Worm (Caenorhabditis elegans) whole organism, L3 larva: ENCODE measurements around the gene pri-1.

Experiments used
- R02D3.7 ChIP-seq: fragments of 150-350 bp; optimal IDR thresholded peaks from 2 replicates; lab custom pipeline; 2014; ENCODE audit warnings: missing biosample characterization, missing genetic modification characterization
- aly-2 ChIP-seq: fragments of 150-350 bp; optimal IDR thresholded peaks from 2 replicates; lab custom pipeline; 2014; ENCODE audit warnings: missing biosample characterization, missing genetic modification characterization
- ceh-16 ChIP-seq: sonication (generic microtip); optimal IDR thresholded peaks from 2 replicates; lab custom pipeline; 2017; ENCODE audit warnings: missing biosample characterization, missing genetic modification characterization
- ceh-28 ChIP-seq: fragments of 150-350 bp; optimal IDR thresholded peaks from 2 replicates; lab custom pipeline; 2014; ENCODE audit warnings: missing biosample characterization, missing genetic modification reagents, missing genetic modification characterization
- daf-12 ChIP-seq: fragments of 150-350 bp; optimal IDR thresholded peaks from 2 replicates; lab custom pipeline; 2014; ENCODE audit warnings: missing biosample characterization, missing genetic modification reagents, missing genetic modification characterization
- egl-27 ChIP-seq: sonication (generic microtip); optimal IDR thresholded peaks from 4 replicates; lab custom pipeline; 2017; ENCODE audit warnings: missing biosample characterization, missing genetic modification reagents, missing genetic modification characterization
- egl-5 ChIP-seq: fragments of 150-350 bp; optimal IDR thresholded peaks from 2 replicates; lab custom pipeline; 2017; ENCODE audit warnings: missing biosample characterization, missing genetic modification reagents, missing genetic modification characterization, inconsistent platforms
- eor-1 ChIP-seq, 2 experiments: fragments of 150-350 bp; optimal IDR thresholded peaks; 2 replicates each; lab custom pipeline; 2014 to 2018; ENCODE audit warnings: missing biosample characterization in 2 of 2, missing genetic modification characterization in 2 of 2
- fkh-10 ChIP-seq: sonication (generic microtip); optimal IDR thresholded peaks from 2 replicates; lab custom pipeline; 2017; ENCODE audit warnings: missing biosample characterization, missing genetic modification reagents, missing genetic modification characterization
- fkh-2 ChIP-seq: fragments of 150-350 bp; optimal IDR thresholded peaks from 2 replicates; lab custom pipeline; 2014; ENCODE audit warnings: missing biosample characterization, missing genetic modification reagents, missing genetic modification characterization
- hmg-11 ChIP-seq: sonication (generic microtip); optimal IDR thresholded peaks from 2 replicates; lab custom pipeline; 2016; ENCODE audit warnings: missing genetic modification characterization, missing compliant biosample characterization
- jun-1 ChIP-seq: fragments of 150-350 bp; optimal IDR thresholded peaks from 2 replicates; lab custom pipeline; 2014; ENCODE audit warnings: missing biosample characterization, missing genetic modification reagents, missing genetic modification characterization
- lin-15B ChIP-seq: fragments of 150-350 bp; optimal IDR thresholded peaks from 2 replicates; lab custom pipeline; 2014; ENCODE audit warnings: missing biosample characterization, missing genetic modification characterization
- lin-39 ChIP-seq: fragments of 150-350 bp; optimal IDR thresholded peaks from 2 replicates; lab custom pipeline; 2018; ENCODE audit warnings: missing biosample characterization, missing genetic modification reagents, missing genetic modification characterization
- lsy-12 ChIP-seq: sonication (generic microtip); optimal IDR thresholded peaks from 2 replicates; lab custom pipeline; 2016; ENCODE audit warnings: mild to moderate bottlenecking, missing genetic modification characterization, missing compliant biosample characterization
- mdl-1 ChIP-seq: fragments of 150-350 bp; optimal IDR thresholded peaks from 2 replicates; lab custom pipeline; 2014; ENCODE audit warnings: missing biosample characterization, missing genetic modification characterization
- mml-1 ChIP-seq: fragments of 150-350 bp; sonication (generic microtip); optimal IDR thresholded peaks from 3 replicates; lab custom pipeline; 2014; ENCODE audit warnings: missing biosample characterization, missing genetic modification characterization
- nfya-1 ChIP-seq: sonication (generic microtip); optimal IDR thresholded peaks from 2 replicates; lab custom pipeline; 2017; ENCODE audit warnings: missing genetic modification characterization, mild to moderate bottlenecking, missing compliant biosample characterization, antibody characterized with exemption, moderate library complexity; ENCODE audit not compliant: insufficient read depth
- nhr-11 ChIP-seq: fragments of 150-350 bp; optimal IDR thresholded peaks from 2 replicates; lab custom pipeline; 2014; ENCODE audit warnings: missing biosample characterization, missing genetic modification characterization
- nhr-12 ChIP-seq: fragments of 150-350 bp; optimal IDR thresholded peaks from 2 replicates; lab custom pipeline; 2014; ENCODE audit warnings: missing biosample characterization, missing genetic modification characterization
- nhr-23 ChIP-seq: fragments of 150-350 bp; optimal IDR thresholded peaks from 2 replicates; lab custom pipeline; 2014; ENCODE audit warnings: missing biosample characterization, missing genetic modification reagents, missing genetic modification characterization
- nhr-237 ChIP-seq: fragments of 150-350 bp; optimal IDR thresholded peaks from 2 replicates; lab custom pipeline; 2014; ENCODE audit warnings: missing biosample characterization, missing genetic modification characterization
- nhr-28 ChIP-seq: fragments of 150-350 bp; optimal IDR thresholded peaks from 2 replicates; lab custom pipeline; 2014; ENCODE audit warnings: missing biosample characterization, missing genetic modification characterization
- nhr-43 ChIP-seq: sonication (generic microtip); optimal IDR thresholded peaks from 2 replicates; lab custom pipeline; 2016; ENCODE audit warnings: mild to moderate bottlenecking, missing genetic modification characterization, missing compliant biosample characterization; ENCODE audit not compliant: poor library complexity, severe bottlenecking
- nhr-76 ChIP-seq: fragments of 150-350 bp; sonication (generic microtip); optimal IDR thresholded peaks from 5 replicates; lab custom pipeline; 2014; ENCODE audit warnings: missing biosample characterization, missing genetic modification characterization
- pha-4 ChIP-seq: fragments of 150-350 bp; optimal IDR thresholded peaks from 2 replicates; lab custom pipeline; 2014; ENCODE audit warnings: missing biosample characterization, missing genetic modification reagents, missing genetic modification characterization
- pqm-1 ChIP-seq: fragments of 150-350 bp; optimal IDR thresholded peaks from 2 replicates; lab custom pipeline; 2017; ENCODE audit warnings: missing biosample characterization, missing genetic modification characterization, inconsistent platforms
- skn-1 ChIP-seq: fragments of 150-350 bp; optimal IDR thresholded peaks from 2 replicates; lab custom pipeline; 2014; ENCODE audit warnings: missing biosample characterization, missing genetic modification characterization
- snpc-4 ChIP-seq: fragments of 150-350 bp; optimal IDR thresholded peaks from 2 replicates; lab custom pipeline; 2014; ENCODE audit warnings: missing biosample characterization, missing genetic modification characterization
- unc-39 ChIP-seq: sonication (generic microtip); optimal IDR thresholded peaks from 4 replicates; lab custom pipeline; 2017; ENCODE audit warnings: missing biosample characterization, missing genetic modification characterization
- unc-62 ChIP-seq: fragments of 150-350 bp; sonication (generic microtip); optimal IDR thresholded peaks from 4 replicates; lab custom pipeline; 2014; ENCODE audit warnings: missing biosample characterization, missing genetic modification reagents, missing genetic modification characterization
- zag-1 ChIP-seq: fragments of 150-350 bp; optimal IDR thresholded peaks from 2 replicates; lab custom pipeline; 2014; ENCODE audit warnings: missing biosample characterization, missing genetic modification characterization
- ztf-11 ChIP-seq: fragments of 150-350 bp; optimal IDR thresholded peaks from 2 replicates; lab custom pipeline; 2014; ENCODE audit warnings: missing biosample characterization, missing genetic modification characterization
- ztf-4 ChIP-seq: fragments of 150-350 bp; optimal IDR thresholded peaks from 2 replicates; lab custom pipeline; 2014; ENCODE audit warnings: missing biosample characterization, missing genetic modification characterization

Gene pri-1

DNA sequence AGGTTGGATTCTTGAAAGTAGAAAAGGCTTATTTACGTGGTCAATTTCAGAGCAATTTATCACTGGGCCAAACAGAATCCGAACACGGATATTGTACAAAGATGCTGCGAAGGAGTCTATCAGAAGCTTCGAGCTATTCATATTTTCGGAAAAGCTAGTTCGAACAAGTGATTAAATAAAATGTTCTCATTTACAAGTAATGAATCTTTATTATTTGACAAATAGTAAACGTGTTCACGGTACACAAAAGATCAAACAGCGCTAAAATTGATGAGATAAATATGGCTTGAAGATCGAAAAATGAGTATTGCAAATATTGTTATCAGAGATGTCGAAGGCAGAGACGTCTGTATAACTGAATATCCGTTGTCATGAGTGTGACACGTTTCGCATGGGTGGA, 1.0 kb upstream of the pri-1 start:
- no peak for TF ChIP-seq ztf-11
- TF ChIP-seq unc-39 (tag; lab: Kevin White, UChicago): no peak
- TF ChIP-seq zag-1 (tag; lab: Kevin White, UChicago): no peak
- TF ChIP-seq hmg-11 (tag; lab: Kevin White, UChicago): no peak
- no peak for TF ChIP-seq unc-62 (GFP tag; lab: Kevin White, UChicago)
- TF ChIP-seq nhr-43 (tag; lab: Kevin White, UChicago): no peak
- TF ChIP-seq egl-27 (tag; lab: Kevin White, UChicago): no peak
- no peak for TF ChIP-seq pqm-1 (tag; lab: Kevin White, UChicago)
- no peak for TF ChIP-seq ceh-16 (tag; lab: Kevin White, UChicago)
- no peak for TF ChIP-seq mdl-1
- no peak for TF ChIP-seq nhr-28 (tag; lab: Kevin White, UChicago)
- TF ChIP-seq eor-1 (tag; optimal IDR thresholded peaks at IDR 0.05; lab: Kevin White, UChicago): no peak
- no peak for TF ChIP-seq R02D3.7 (tag; lab: Kevin White, UChicago)
- no peak for TF ChIP-seq mml-1
- TF ChIP-seq ztf-4 (tag; lab: Kevin White, UChicago): no peak
- TF ChIP-seq fkh-10 (GFP tag; lab: Kevin White, UChicago): no peak

DNA sequence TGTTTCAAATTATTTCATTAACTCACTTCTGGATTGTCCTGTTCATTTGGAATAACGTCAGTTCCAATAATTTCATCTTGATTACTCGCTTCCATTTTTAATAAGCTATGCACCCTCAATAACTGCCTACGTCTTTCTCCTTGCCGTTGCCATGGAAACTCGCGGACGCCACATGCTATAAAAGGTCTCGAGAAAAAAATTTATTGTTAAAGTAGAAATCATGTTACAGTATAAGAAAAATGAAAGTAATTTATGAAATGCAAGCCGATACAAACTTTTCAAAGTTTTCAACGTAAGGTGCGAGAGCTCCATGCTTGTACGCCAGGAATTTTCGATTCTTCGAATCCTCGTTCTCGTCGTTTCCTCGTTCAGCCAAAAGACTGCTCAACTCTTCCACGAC, 2.0 kb downstream of the pri-1 start, which contains the start of gene bbs-4:
Gene bbs-4 (minus strand): TSS at position 101 of the 400 bp plus-strand sequence.
- no peak for TF ChIP-seq nfya-1 (tag; lab: Kevin White, UChicago)
- TF ChIP-seq, all 47 proteins: peak for 0

DNA sequence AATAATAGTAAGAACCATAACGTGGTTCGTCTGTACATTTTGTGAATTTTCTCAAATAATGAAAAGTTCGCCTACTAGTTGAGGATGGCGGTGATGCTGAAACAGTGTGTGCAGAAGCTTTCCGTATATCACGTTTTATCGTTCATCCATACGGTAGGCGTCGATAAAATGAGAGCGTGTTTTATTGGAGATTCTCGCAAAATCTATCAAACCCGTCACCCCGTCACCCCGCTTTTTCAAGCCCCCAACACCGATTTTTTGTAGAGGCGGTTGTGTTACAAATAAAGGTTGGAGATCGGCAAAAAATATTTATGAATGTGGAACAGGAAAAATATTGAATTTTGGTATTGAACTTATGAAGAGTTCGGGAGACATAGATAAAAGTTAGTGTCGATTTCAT, 5.4 kb downstream of the pri-1 start, which contains the start of gene clec-161:
Gene clec-161 (minus strand): TSS at position 101 of the 400 bp plus-strand sequence.
- TF ChIP-seq lin-39 (tag; lab: Kevin White, UChicago) (no peak), pqm-1 (tag; lab: Kevin White, UChicago) (no peak), nhr-76 (no peak), nhr-11 (no peak), egl-5 (tag; lab: Kevin White, UChicago) (no peak), nhr-23 (no peak), mml-1 (no peak), ztf-4 (tag; lab: Kevin White, UChicago) (no peak), daf-12 (tag; lab: Kevin White, UChicago) (no peak), nfya-1 (tag; lab: Kevin White, UChicago) (no peak), unc-62 (GFP tag; lab: Kevin White, UChicago) (no peak), snpc-4 (tag; lab: Kevin White, UChicago) (no peak), ceh-28 (no peak), nhr-237 (tag; lab: Kevin White, UChicago) (no peak)

DNA sequence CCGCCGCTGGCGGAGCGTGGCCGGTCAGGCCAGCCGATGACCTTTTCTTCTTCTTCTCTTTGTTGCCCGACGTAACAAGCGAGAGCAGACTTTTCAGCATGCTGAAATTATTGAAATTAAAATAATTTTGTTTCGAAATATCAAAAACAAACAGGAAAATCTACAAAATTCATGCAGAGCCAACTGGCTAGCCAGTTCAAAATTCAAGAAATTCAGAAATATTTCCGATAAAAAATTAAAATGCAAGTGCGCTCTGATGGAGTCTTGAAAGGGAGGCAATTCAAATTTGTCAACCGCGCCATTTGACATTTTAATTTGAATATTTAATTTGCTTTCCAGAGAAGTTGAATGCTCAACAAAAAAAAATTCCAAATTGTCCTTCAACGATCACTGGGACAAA, 13.4 kb downstream of the pri-1 start, which contains the start of gene F58A4.2:
Gene F58A4.2 (minus strand): TSS at position 101 of the 400 bp plus-strand sequence.
- no peak for TF ChIP-seq lsy-12 (tag; lab: Kevin White, UChicago)
- TF ChIP-seq egl-5 (tag; lab: Kevin White, UChicago): no peak
- no peak for TF ChIP-seq jun-1 (tag; lab: Kevin White, UChicago)
- TF ChIP-seq lin-39 (tag; lab: Kevin White, UChicago): no peak
- TF ChIP-seq nhr-11: no peak
- TF ChIP-seq pqm-1 (tag; lab: Kevin White, UChicago): no peak
- no peak for TF ChIP-seq ztf-11
- TF ChIP-seq aly-2 (tag; lab: Kevin White, UChicago): no peak
- no peak for TF ChIP-seq lin-15B (tag; lab: Kevin White, UChicago)
- no peak for TF ChIP-seq nhr-43 (tag; lab: Kevin White, UChicago)

DNA sequence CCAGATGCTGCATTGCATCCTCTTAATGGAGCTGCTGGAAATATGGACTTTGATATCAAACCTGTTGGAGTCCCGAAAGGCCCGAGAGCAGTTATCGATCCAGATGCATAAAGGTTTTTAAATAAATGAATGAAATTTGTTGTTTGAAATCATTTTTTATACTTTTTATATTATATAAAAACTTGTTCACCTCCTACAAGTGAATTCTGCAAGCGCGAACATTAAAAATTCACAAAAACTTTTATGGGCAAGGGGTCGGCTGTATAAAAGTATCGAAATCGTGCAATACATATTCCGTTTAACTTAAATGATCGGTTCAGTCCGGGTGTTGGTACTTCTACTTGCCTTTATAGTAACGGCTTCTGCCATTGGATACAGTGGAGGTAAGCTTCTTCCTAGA, 15.9 kb downstream of the pri-1 start, which contains the start of gene F58A4.1:
Gene F58A4.1 (plus strand): TSS at position 301 of the 400 bp plus-strand sequence.
- TF ChIP-seq lin-15B (tag; lab: Kevin White, UChicago): no peak
- no peak for TF ChIP-seq nhr-76

DNA sequence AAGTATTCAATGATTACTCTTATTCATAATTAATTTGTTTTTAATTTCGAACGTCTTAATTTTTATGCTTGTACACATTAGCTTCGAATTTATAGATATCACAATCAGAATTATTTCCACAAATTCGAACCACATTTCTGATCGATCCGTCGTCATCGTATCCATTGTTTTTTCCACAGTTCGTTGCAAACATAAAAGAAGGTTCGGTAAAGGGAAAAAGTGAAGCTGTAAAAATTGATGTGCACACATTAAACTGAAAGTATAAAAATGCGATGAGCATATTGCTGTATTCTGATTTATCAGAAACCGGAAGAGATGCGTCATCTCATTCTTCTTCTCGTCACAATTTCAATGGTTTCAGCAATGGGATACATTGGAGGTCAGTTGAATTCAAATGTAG, 17.0 kb downstream of the pri-1 start, which contains the start of gene C48B4.12:
Gene C48B4.12 (plus strand): TSS at position 301 of the 400 bp plus-strand sequence.
- no peak for TF ChIP-seq nfya-1 (tag; lab: Kevin White, UChicago)
- TF ChIP-seq nhr-23: no peak
- TF ChIP-seq R02D3.7 (tag; lab: Kevin White, UChicago): no peak
- TF ChIP-seq nhr-12 (tag; lab: Kevin White, UChicago): no peak
- TF ChIP-seq egl-27 (tag; lab: Kevin White, UChicago): no peak
- TF ChIP-seq hmg-11 (tag; lab: Kevin White, UChicago): no peak
- no peak for TF ChIP-seq fkh-2 (tag; lab: Kevin White, UChicago)
- no peak for TF ChIP-seq fkh-10 (GFP tag; lab: Kevin White, UChicago)
- TF ChIP-seq zag-1 (tag; lab: Kevin White, UChicago): no peak
- no peak for TF ChIP-seq ztf-4 (tag; lab: Kevin White, UChicago)
- TF ChIP-seq eor-1 (tag; optimal IDR thresholded peaks at IDR 0.05; lab: Kevin White, UChicago): no peak
- no peak for TF ChIP-seq skn-1 (tag; lab: Kevin White, UChicago)
- TF ChIP-seq pha-4 (tag; lab: Kevin White, UChicago): no peak
